Fruit fly (Drosophila melanogaster) whole organism, wandering third instar larva: Measurements from ENCODE around the gene Acp26Ab.

Source experiments
- Abd-B ChIP-seq: fragments of >200 bp; optimal IDR thresholded peaks from 2 replicates; lab custom pipeline; 2017; ENCODE audit warnings: missing biosample characterization, missing genetic modification characterization
- Dif ChIP-seq: fragments of 200-275, 200-300 bp; sonication (Bioruptor generic); optimal IDR thresholded peaks from 2 replicates; lab custom pipeline; 2018; ENCODE audit warnings: missing biosample characterization, missing genetic modification characterization; ENCODE audit not compliant: partially characterized antibody
- N ChIP-seq: fragments of >200 bp; optimal IDR thresholded peaks from 2 replicates; lab custom pipeline; 2018; ENCODE audit warnings: missing biosample characterization, missing external identifiers, missing genetic modification characterization
- fru ChIP-seq: fragments of 200-800 bp; sonication (Bioruptor generic); optimal IDR thresholded peaks from 3 replicates; lab custom pipeline; 2016; ENCODE audit warnings: missing biosample characterization, mild to moderate bottlenecking, missing genetic modification characterization
- pan ChIP-seq: fragments of >200 bp; optimal IDR thresholded peaks from 2 replicates; lab custom pipeline; 2017
- psq ChIP-seq: fragments of 200-800 bp; sonication (Bioruptor generic); optimal IDR thresholded peaks from 3 replicates; lab custom pipeline; 2017; ENCODE audit warnings: missing biosample characterization, mild to moderate bottlenecking, missing genetic modification characterization, moderate library complexity
- usp ChIP-seq: fragments of >200 bp; optimal IDR thresholded peaks from 2 replicates; lab custom pipeline; 2017; ENCODE audit warnings: missing biosample characterization, missing genetic modification characterization
- woc ChIP-seq: sonication (Bioruptor generic); optimal IDR thresholded peaks from 2 replicates; lab custom pipeline; 2016; ENCODE audit warnings: missing biosample characterization, mild to moderate bottlenecking, missing genetic modification characterization

- TF ChIP-seq N (no peak), pan (lab: Kevin White, UChicago) (no peak), woc (GFP tag; lab: Kevin White, UChicago) (no peak), psq (GFP tag; lab: Kevin White, UChicago) (no peak), usp (GFP tag; lab: Kevin White, UChicago) (no peak), fru (no peak), Abd-B (GFP tag; lab: Kevin White, UChicago) (no peak), Dif (no peak)
Observed at dm6 chr2L:5884674-5885073, 8.0 kb downstream of the Acp26Ab start, which contains the start of the genes Sfp26Ac and CG43185.
